Worm (Caenorhabditis elegans): Measurements from ENCODE around the gene dpy-28.
"Not testable (repeated sequence)": the region's sequence is repeated elsewhere in the genome, so short reads cannot be mapped to it uniquely, and the experiment has no call there.

Gene dpy-28

ce11 chrIII:10747620-10748479 lies 15.1 kb upstream of the dpy-28 start, which contains the start of the genes ran-1 and dkc-1 (continued):
- TF ChIP-seq ztf-18 (tag; optimal IDR thresholded peaks at IDR 0.05) (peak; percentile 68), dpl-1 (GFP tag; optimal IDR thresholded peaks at IDR 0.05) (peak; percentile 95), zfh-2 (GFP tag; conservative IDR thresholded peaks at IDR 0.05) (no peak), lir-1 (GFP tag; conservative IDR thresholded peaks at IDR 0.05) (0 out of 2 replicates have a peak, but pooled peaks have one; percentile 29), nfyb-1 (GFP tag; IDR thresholded peaks at IDR 0.05) (peak; percentile 79; the same call in 1 of the 2 replicates), attf-5 (GFP tag; optimal IDR thresholded peaks at IDR 0.05) (peak; percentile 90), pbrm-1 (GFP tag; IDR thresholded peaks at IDR 0.05) (peak; percentile 80), B0019.2 (GFP tag; conservative IDR thresholded peaks at IDR 0.05) (peak; percentile 86), D2030.7 (GFP tag; IDR thresholded peaks at IDR 0.05) (peak; percentile 95), tlf-1 (GFP tag; optimal IDR thresholded peaks at IDR 0.05) (peak; percentile 92), repo-1 (tag; optimal IDR thresholded peaks at IDR 0.05) (peak; percentile 4), rcor-1 (GFP tag; IDR thresholded peaks at IDR 0.05) (peak; percentile 81), let-607 (tag; optimal IDR thresholded peaks at IDR 0.05) (no peak), Y95B8A.8 (GFP tag; IDR thresholded peaks at IDR 0.05) (peak; percentile 84; the same call in 1 of the 2 replicates), aptf-3 (GFP tag; IDR thresholded peaks at IDR 0.05) (0 out of 2 replicates have a peak, but pooled peaks have one; percentile 21), ekl-4 (GFP tag; IDR thresholded peaks at IDR 0.05) (peak; percentile 77), snpc-3.4 (tag; optimal IDR thresholded peaks at IDR 0.05) (peak; percentile 91), madf-3 (GFP tag; IDR thresholded peaks at IDR 0.05) (peak; percentile 86), B0035.1 (tag; optimal IDR thresholded peaks at IDR 0.05) (no peak), ztf-28 (GFP tag; IDR thresholded peaks at IDR 0.05) (peak; percentile 43; the same call in 1 of the 2 replicates), atf-7 (tag; optimal IDR thresholded peaks at IDR 0.05) (no peak), mcd-1 (GFP tag; IDR thresholded peaks at IDR 0.05) (peak; percentile 82), B0336.3 (GFP tag; IDR thresholded peaks at IDR 0.05) (peak; percentile 90), aptf-2 (GFP tag; conservative IDR thresholded peaks at IDR 0.05) (0 out of 2 replicates have a peak, but pooled peaks have one; percentile 60), hsf-1 (GFP tag; IDR thresholded peaks at IDR 0.05) (peak; percentile 84), Y79H2A.3 (GFP tag; conservative IDR thresholded peaks at IDR 0.05) (0 out of 2 replicates have a peak, but pooled peaks have one; percentile 7), Y53G8AR.9 (GFP tag; conservative IDR thresholded peaks at IDR 0.05) (peak; percentile 84), athp-1 (tag; optimal IDR thresholded peaks at IDR 0.05) (peak; percentile 81)

ce11 chrIII:10750043-10750442 lies 12.9 kb upstream of the dpy-28 start, which contains the start of gene enu-3.6:
TSS of gene enu-3.6 (plus strand) at chrIII:10750434.
- peak; percentile 53 for TF ChIP-seq hrde-1 (tag; optimal IDR thresholded peaks at IDR 0.05; ENCODE audit: borderline replicate concordance)
- TF ChIP-seq athp-1 (tag; optimal IDR thresholded peaks at IDR 0.05) = peak; percentile 62
- peak; percentile 39 for TF ChIP-seq F49E8.2 (tag; optimal IDR thresholded peaks at IDR 0.05; ENCODE audit: insufficient read depth)
- TF ChIP-seq cebp-1 (GFP tag; IDR thresholded peaks at IDR 0.05); snpc-4 (GFP tag; optimal IDR thresholded peaks at IDR 0.05): not testable (repeated sequence)
- TF ChIP-seq cebp-1 (tag; optimal IDR thresholded peaks at IDR 0.05) = peak; percentile 68
- TF ChIP-seq snpc-4 (tag; optimal IDR thresholded peaks at IDR 0.05) = peak in 1 of 4 experiments; percentile 8
- TF ChIP-seq unc-130 (GFP tag; optimal IDR thresholded peaks at IDR 0.05) = peak; percentile 21
- TF ChIP-seq Y53G8AR.9 (GFP tag; conservative IDR thresholded peaks at IDR 0.05) = peak; percentile 28; the same call in 1 of the 2 replicates
- TF ChIP-seq attf-6 (GFP tag; IDR thresholded peaks at IDR 0.05) = 0 out of 2 replicates have a peak, but pooled peaks have one; percentile 38
- 0 out of 2 replicates have a peak, but pooled peaks have one; percentile 44 for TF ChIP-seq cebp-2 (GFP tag; IDR thresholded peaks at IDR 0.05)
- peak; percentile 62; the same call in 1 of the 2 replicates for TF ChIP-seq madf-6 (GFP tag; IDR thresholded peaks at IDR 0.05)
- TF ChIP-seq madf-8 (GFP tag; conservative IDR thresholded peaks at IDR 0.05) = 0 out of 2 replicates have a peak, but pooled peaks have one; percentile 24
- TF ChIP-seq xnd-1 (tag; optimal IDR thresholded peaks at IDR 0.05) = peak; percentile 23
- peak; percentile 59 for TF ChIP-seq hsf-1 (GFP tag; IDR thresholded peaks at IDR 0.05)
- peak; percentile 40; the same call in 1 of the 2 replicates for TF ChIP-seq ceh-100 (GFP tag; IDR thresholded peaks at IDR 0.05)
- TF ChIP-seq him-1 (tag; optimal IDR thresholded peaks at IDR 0.05) = peak; percentile 33
